Worm (Caenorhabditis elegans) whole organism, L2 larva: ENCODE data around the gene F49E2.2.
A peak's percentile ranks its signal among the peaks of the same experiment; 100 is the strongest.

Source experiments
- C34F6.9 ChIP-seq: fragments of 150-350 bp; optimal IDR thresholded peaks from 2 replicates; lab custom pipeline; 2014; ENCODE audit warnings: missing biosample characterization, missing genetic modification characterization
- F13H6.1 ChIP-seq: sonication (generic microtip); optimal IDR thresholded peaks from 2 replicates; lab custom pipeline; 2016; ENCODE audit warnings: missing genetic modification characterization, missing compliant biosample characterization
- R02D3.7 ChIP-seq: fragments of 150-350 bp; optimal IDR thresholded peaks from 2 replicates; lab custom pipeline; 2014; ENCODE audit warnings: missing biosample characterization, missing genetic modification characterization
- Y55F3AM.14 ChIP-seq: fragments of 200-800 bp; sonication (Bioruptor generic); optimal IDR thresholded peaks from 2 replicates; lab custom pipeline; 2018; ENCODE audit warnings: mild to moderate bottlenecking, missing genetic modification characterization, missing compliant biosample characterization
- ZK546.5 ChIP-seq: sonication (generic microtip); optimal IDR thresholded peaks from 2 replicates; lab custom pipeline; 2017; ENCODE audit warnings: missing biosample characterization, missing genetic modification characterization
- alr-1 ChIP-seq: fragments of 150-350 bp; optimal IDR thresholded peaks from 2 replicates; lab custom pipeline; 2014; ENCODE audit warnings: missing biosample characterization, missing genetic modification characterization
- aly-2 ChIP-seq: fragments of 150-350 bp; optimal IDR thresholded peaks from 2 replicates; lab custom pipeline; 2014; ENCODE audit warnings: missing biosample characterization, missing genetic modification characterization
- ama-1 ChIP-seq: fragments of 150-350 bp; optimal IDR thresholded peaks from 2 replicates; lab custom pipeline; 2018; ENCODE audit warnings: inconsistent platforms
- blmp-1 ChIP-seq: sonication (generic microtip); optimal IDR thresholded peaks from 2 replicates; lab custom pipeline; 2017; ENCODE audit warnings: missing genetic modification characterization, mild to moderate bottlenecking, missing compliant biosample characterization, antibody characterized with exemption, moderate library complexity; ENCODE audit not compliant: insufficient read depth
- ceh-16 ChIP-seq: fragments of 150-350 bp; optimal IDR thresholded peaks from 2 replicates; lab custom pipeline; 2014; ENCODE audit warnings: missing biosample characterization, missing genetic modification characterization
- ceh-82 ChIP-seq: fragments of 150-350 bp; optimal IDR thresholded peaks from 2 replicates; lab custom pipeline; 2014; ENCODE audit warnings: missing biosample characterization, missing genetic modification characterization
- crh-2 ChIP-seq: sonication (generic microtip); optimal IDR thresholded peaks from 2 replicates; lab custom pipeline; 2017; ENCODE audit warnings: missing biosample characterization, missing genetic modification characterization
- dmd-4 ChIP-seq: sonication (generic microtip); optimal IDR thresholded peaks from 2 replicates; lab custom pipeline; 2017; ENCODE audit warnings: missing biosample characterization, missing genetic modification characterization
- egl-27 ChIP-seq: sonication (generic microtip); optimal IDR thresholded peaks from 3 replicates; lab custom pipeline; 2017; ENCODE audit warnings: missing biosample characterization, missing genetic modification reagents, missing genetic modification characterization
- elt-1 ChIP-seq: fragments of 150-350 bp; optimal IDR thresholded peaks from 2 replicates; lab custom pipeline; 2014; ENCODE audit warnings: missing biosample characterization, missing genetic modification characterization
- elt-3 ChIP-seq: sonication (generic microtip); optimal IDR thresholded peaks from 2 replicates; lab custom pipeline; 2017; ENCODE audit warnings: missing biosample characterization, missing genetic modification characterization
- fos-1 ChIP-seq: fragments of 150-350 bp; optimal IDR thresholded peaks from 2 replicates; lab custom pipeline; 2014; ENCODE audit warnings: missing biosample characterization, missing genetic modification characterization
- gmeb-1 ChIP-seq: fragments of 150-350 bp; optimal IDR thresholded peaks from 2 replicates; lab custom pipeline; 2014; ENCODE audit warnings: missing biosample characterization, missing genetic modification characterization
- lin-11 ChIP-seq: fragments of 150-350 bp; sonication (generic microtip); optimal IDR thresholded peaks from 2 replicates; lab custom pipeline; 2014; ENCODE audit warnings: missing biosample characterization, missing genetic modification characterization, inconsistent platforms, mixed read lengths
- lin-13 ChIP-seq: fragments of 150-350 bp; optimal IDR thresholded peaks from 2 replicates; lab custom pipeline; 2014; ENCODE audit warnings: missing biosample characterization, missing genetic modification reagents, missing genetic modification characterization
- lin-39 ChIP-seq: fragments of 150-350 bp; optimal IDR thresholded peaks from 2 replicates; lab custom pipeline; 2014; ENCODE audit warnings: missing biosample characterization, missing genetic modification reagents, missing genetic modification characterization
- lsy-2 ChIP-seq, 2 experiments: fragments of 150-350 bp in 1 of 2; sonication (generic microtip) in 1 of 2; optimal IDR thresholded peaks; 2 replicates each; lab custom pipeline; 2014 to 2017; ENCODE audit warnings: missing biosample characterization in 2 of 2, missing genetic modification characterization in 2 of 2
- mab-5 ChIP-seq: fragments of 150-350 bp; optimal IDR thresholded peaks from 2 replicates; lab custom pipeline; 2014; ENCODE audit warnings: missing biosample characterization, missing genetic modification characterization
- mbf-1 ChIP-seq: sonication (generic microtip); optimal IDR thresholded peaks from 2 replicates; lab custom pipeline; 2017; ENCODE audit warnings: missing biosample characterization, missing genetic modification characterization
- mdl-1 ChIP-seq, 2 experiments: fragments of 150-350 bp in 1 of 2; sonication (generic microtip) in 1 of 2; optimal IDR thresholded peaks; 2 replicates each; lab custom pipeline; 2017; ENCODE audit warnings: missing biosample characterization in 2 of 2, missing genetic modification characterization in 2 of 2
- nhr-10 ChIP-seq: sonication (generic microtip); optimal IDR thresholded peaks from 2 replicates; lab custom pipeline; 2017; ENCODE audit warnings: missing biosample characterization, missing genetic modification characterization
- nhr-11 ChIP-seq: fragments of 150-350 bp; optimal IDR thresholded peaks from 2 replicates; lab custom pipeline; 2014; ENCODE audit warnings: missing biosample characterization, missing genetic modification characterization
- nhr-12 ChIP-seq: fragments of 150-350 bp; optimal IDR thresholded peaks from 2 replicates; lab custom pipeline; 2014; ENCODE audit warnings: missing biosample characterization, missing genetic modification characterization
- nhr-129 ChIP-seq: fragments of 150-350 bp; optimal IDR thresholded peaks from 2 replicates; lab custom pipeline; 2014; ENCODE audit warnings: missing biosample characterization, missing genetic modification characterization
- nhr-21 ChIP-seq: fragments of 150-350 bp; optimal IDR thresholded peaks from 2 replicates; lab custom pipeline; 2014; ENCODE audit warnings: missing biosample characterization, missing genetic modification characterization
- nhr-23 ChIP-seq: fragments of 150-350 bp; optimal IDR thresholded peaks from 2 replicates; lab custom pipeline; 2014; ENCODE audit warnings: missing biosample characterization, missing genetic modification reagents, missing genetic modification characterization
- nhr-237 ChIP-seq: fragments of 150-350 bp; optimal IDR thresholded peaks from 2 replicates; lab custom pipeline; 2014; ENCODE audit warnings: missing biosample characterization, missing genetic modification characterization
- nhr-25 ChIP-seq: fragments of 150-350 bp; sonication (generic microtip); optimal IDR thresholded peaks from 3 replicates; lab custom pipeline; 2014; ENCODE audit warnings: missing biosample characterization, missing genetic modification characterization
- nhr-6 ChIP-seq: fragments of 150-350 bp; optimal IDR thresholded peaks from 2 replicates; lab custom pipeline; 2014; ENCODE audit warnings: missing biosample characterization, missing genetic modification characterization
- nhr-77 ChIP-seq: fragments of 150-350 bp; optimal IDR thresholded peaks from 2 replicates; lab custom pipeline; 2014; ENCODE audit warnings: missing biosample characterization, missing genetic modification characterization
- peb-1 ChIP-seq: fragments of 150-350 bp; optimal IDR thresholded peaks from 2 replicates; lab custom pipeline; 2014; ENCODE audit warnings: missing biosample characterization, missing genetic modification characterization
- sem-4 ChIP-seq: fragments of 150-350 bp; optimal IDR thresholded peaks from 2 replicates; lab custom pipeline; 2014; ENCODE audit warnings: missing biosample characterization, missing genetic modification reagents, missing genetic modification characterization
- skn-1 ChIP-seq: sonication (generic microtip); optimal IDR thresholded peaks from 2 replicates; lab custom pipeline; 2017; ENCODE audit warnings: missing biosample characterization, missing genetic modification characterization
- sma-3 ChIP-seq: sonication (generic microtip); optimal IDR thresholded peaks from 2 replicates; lab custom pipeline; 2016; ENCODE audit warnings: missing genetic modification reagents, missing genetic modification characterization, missing compliant biosample characterization
- sma-9 ChIP-seq, 2 experiments: fragments of 150-350 bp in 1 of 2; sonication (generic microtip) in 1 of 2; optimal IDR thresholded peaks; 2 replicates each; lab custom pipeline; 2014 to 2016; ENCODE audit warnings: missing genetic modification characterization in 2 of 2, mild to moderate bottlenecking in 1 of 2, missing biosample characterization in 1 of 2, missing compliant biosample characterization in 1 of 2, missing genetic modification reagents in 1 of 2, moderate library complexity in 1 of 2
- snpc-4 ChIP-seq: fragments of 150-350 bp; optimal IDR thresholded peaks from 2 replicates; lab custom pipeline; 2014; ENCODE audit warnings: missing biosample characterization, missing genetic modification characterization
- unc-39 ChIP-seq: fragments of 150-350 bp; optimal IDR thresholded peaks from 2 replicates; lab custom pipeline; 2014; ENCODE audit warnings: missing biosample characterization, missing genetic modification characterization
- unc-55 ChIP-seq: fragments of 150-350 bp; sonication (generic microtip); optimal IDR thresholded peaks from 3 replicates; lab custom pipeline; 2014; ENCODE audit warnings: missing biosample characterization, missing genetic modification reagents, missing genetic modification characterization
- unc-62 ChIP-seq: fragments of 150-350 bp; optimal IDR thresholded peaks from 2 replicates; lab custom pipeline; 2014; ENCODE audit warnings: missing biosample characterization, missing genetic modification reagents, missing genetic modification characterization
- zag-1 ChIP-seq: fragments of 150-350 bp; optimal IDR thresholded peaks from 2 replicates; lab custom pipeline; 2014; ENCODE audit warnings: missing biosample characterization, missing genetic modification characterization
- ztf-1 ChIP-seq: fragments of 200-800 bp; sonication (Bioruptor generic); conservative IDR thresholded peaks from 2 replicates; pipeline ENCODE4 v1.3.6; 2022; ENCODE audit warnings: missing genetic modification characterization, missing compliant biosample characterization
- ztf-11 ChIP-seq: sonication (generic microtip); optimal IDR thresholded peaks from 2 replicates; lab custom pipeline; 2017; ENCODE audit warnings: missing biosample characterization, missing genetic modification characterization
- ztf-4 ChIP-seq: fragments of 150-350 bp; optimal IDR thresholded peaks from 2 replicates; lab custom pipeline; 2014; ENCODE audit warnings: missing biosample characterization, missing genetic modification characterization

Gene F49E2.2

ce11 chrX:9555238-9555637, 11.3 kb upstream of the F49E2.2 start:
- TF ChIP-seq sma-9 (GFP tag; optimal IDR thresholded peaks at IDR 0.05; lab: Kevin White, UChicago) (no peak), sma-9 (tag; optimal IDR thresholded peaks at IDR 0.05; lab: Kevin White, UChicago) (no peak), lsy-2 (tag; optimal IDR thresholded peaks at IDR 0.05; lab: Kevin White, UChicago) (no peak)

DNA sequence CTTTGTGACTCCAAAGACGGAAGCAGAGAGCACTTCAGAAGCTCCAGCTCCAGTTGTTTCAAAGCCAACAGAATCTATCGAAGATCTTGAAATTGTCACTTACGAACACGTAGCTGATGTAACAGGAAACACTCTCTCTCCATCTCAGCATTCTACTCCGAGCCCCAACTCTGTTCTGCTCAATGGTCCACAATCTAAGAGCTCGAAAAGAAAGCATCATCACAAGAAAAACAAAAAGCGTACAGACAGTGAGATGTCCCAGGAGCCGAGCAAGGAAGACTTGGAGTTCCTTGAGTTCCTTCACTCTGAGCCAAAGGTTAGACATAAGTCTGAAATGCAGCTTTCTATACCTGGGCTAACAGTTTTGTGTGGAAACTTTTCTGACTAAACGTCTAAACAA, 10.5 kb upstream of the F49E2.2 start:
- TF ChIP-seq lin-11 (tag; lab: Kevin White, UChicago) (no peak), Y55F3AM.14 (no peak), ztf-4 (tag; lab: Kevin White, UChicago) (no peak), aly-2 (tag; lab: Kevin White, UChicago) (no peak), nhr-21 (tag; lab: Kevin White, UChicago) (no peak), gmeb-1 (tag; lab: Kevin White, UChicago) (no peak), lin-13 (GFP tag; lab: Kevin White, UChicago) (no peak), fos-1 (tag; lab: Kevin White, UChicago) (no peak), lsy-2 (tag; optimal IDR thresholded peaks at IDR 0.05; lab: Kevin White, UChicago) (no peak), nhr-23 (tag; lab: Kevin White, UChicago) (no peak), unc-39 (tag; lab: Kevin White, UChicago) (no peak), elt-1 (tag; lab: Kevin White, UChicago) (no peak)

DNA sequence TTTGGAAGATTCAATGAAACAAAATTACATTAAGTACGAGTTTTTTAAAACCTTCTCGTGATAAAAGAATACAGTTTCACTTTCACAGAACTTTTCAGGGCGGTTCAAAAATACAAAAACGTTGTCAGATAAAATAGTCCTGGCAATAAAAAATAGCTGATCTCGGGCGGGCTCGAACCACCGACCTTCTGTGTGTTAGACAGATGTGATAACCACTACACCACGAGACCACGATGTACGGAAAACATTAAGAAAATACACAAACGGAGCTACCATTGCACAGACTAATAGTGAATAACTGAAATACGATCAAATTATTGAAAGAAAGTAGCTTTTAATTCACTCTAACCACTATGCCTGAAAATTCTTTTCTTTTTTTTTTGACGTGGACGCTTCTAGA, 5.6 kb upstream of the F49E2.2 start:
- TF ChIP-seq ceh-16 = no peak
- no peak for TF ChIP-seq ztf-11 (tag; lab: Kevin White, UChicago)
- peak in 1 of 2 experiments; percentile 16 for TF ChIP-seq lsy-2 (tag; optimal IDR thresholded peaks at IDR 0.05; lab: Kevin White, UChicago)
- TF ChIP-seq nhr-23 (tag; lab: Kevin White, UChicago) = no peak
- no peak for TF ChIP-seq blmp-1 (tag; lab: Kevin White, UChicago)
- peak; percentile 46 for TF ChIP-seq crh-2 (tag; lab: Kevin White, UChicago)
- no peak for TF ChIP-seq mdl-1 (tag; optimal IDR thresholded peaks at IDR 0.05; lab: Kevin White, UChicago)
- TF ChIP-seq ZK546.5 (tag; lab: Kevin White, UChicago) = no peak
- peak; percentile 34 for TF ChIP-seq nhr-129 (tag; lab: Kevin White, UChicago)
- no peak for TF ChIP-seq nhr-25 (tag; lab: Kevin White, UChicago)
- TF ChIP-seq sem-4 (tag; lab: Kevin White, UChicago) = no peak
- no peak for TF ChIP-seq ztf-1 (GFP tag; lab: Robert Waterston, UW)
- no peak for TF ChIP-seq unc-62
- TF ChIP-seq unc-39 (tag; lab: Kevin White, UChicago) = no peak
- no peak for TF ChIP-seq R02D3.7 (tag; lab: Kevin White, UChicago)
- no peak for TF ChIP-seq mbf-1 (tag; lab: Kevin White, UChicago)
- no peak for TF ChIP-seq elt-1 (tag; lab: Kevin White, UChicago)
- peak; percentile 49 for TF ChIP-seq ama-1 (lab: Kevin White, UChicago)
- TF ChIP-seq nhr-6 (tag; lab: Kevin White, UChicago) = peak; percentile 2
- TF ChIP-seq nhr-237 (tag; lab: Kevin White, UChicago) = no peak
- TF ChIP-seq egl-27 = no peak
- no peak for TF ChIP-seq nhr-12 (tag; lab: Kevin White, UChicago)
- peak; percentile 3 for TF ChIP-seq gmeb-1 (tag; lab: Kevin White, UChicago)
- no peak for TF ChIP-seq dmd-4
- TF ChIP-seq nhr-10 = no peak
- no peak for TF ChIP-seq nhr-11 (tag; lab: Kevin White, UChicago)
- TF ChIP-seq nhr-77 (tag; lab: Kevin White, UChicago) = no peak
- TF ChIP-seq lin-13 (GFP tag; lab: Kevin White, UChicago) = no peak
- TF ChIP-seq elt-3 (tag; lab: Kevin White, UChicago) = no peak
- TF ChIP-seq Y55F3AM.14 = no peak
- TF ChIP-seq ceh-82 (tag; lab: Kevin White, UChicago) = no peak
- no peak for TF ChIP-seq peb-1 (tag; lab: Kevin White, UChicago)
- TF ChIP-seq skn-1 (tag; lab: Kevin White, UChicago) = no peak
- TF ChIP-seq lin-11 (tag; lab: Kevin White, UChicago) = no peak
- peak; percentile 10 for TF ChIP-seq nhr-21 (tag; lab: Kevin White, UChicago)
- no peak for TF ChIP-seq alr-1 (tag; lab: Kevin White, UChicago)
- no peak for TF ChIP-seq zag-1 (tag; lab: Kevin White, UChicago)
- TF ChIP-seq aly-2 (tag; lab: Kevin White, UChicago) = no peak
- no peak for TF ChIP-seq unc-55 (GFP tag; lab: Kevin White, UChicago)
- no peak for TF ChIP-seq snpc-4 (tag; lab: Kevin White, UChicago)
- TF ChIP-seq lin-39 (tag; lab: Kevin White, UChicago) = no peak
- no peak for TF ChIP-seq C34F6.9 (tag; lab: Kevin White, UChicago)
- peak; percentile 19 for TF ChIP-seq sma-3
- TF ChIP-seq mab-5 = no peak
- peak; percentile 10 for TF ChIP-seq fos-1 (tag; lab: Kevin White, UChicago)
- peak; percentile 22 for TF ChIP-seq F13H6.1 (tag; lab: Kevin White, UChicago)
- TF ChIP-seq sma-9 (GFP tag; optimal IDR thresholded peaks at IDR 0.05; lab: Kevin White, UChicago) = peak; percentile 23
- TF ChIP-seq sma-9 (tag; optimal IDR thresholded peaks at IDR 0.05; lab: Kevin White, UChicago) = no peak
- peak; percentile 8 for TF ChIP-seq ztf-4 (tag; lab: Kevin White, UChicago)
- TF ChIP-seq, all 48 proteins: peak for 12
